Fruit fly (Drosophila melanogaster) whole organism: ENCODE data around the gene Prps.

ENCODE experiments used
- CG8478 ChIP-seq: fragments of >200 bp; optimal IDR thresholded peaks from 2 replicates; lab custom pipeline; 2018; ENCODE audit warnings: inconsistent platforms
- Dll ChIP-seq: fragments of >200 bp; optimal IDR thresholded peaks from 2 replicates; lab custom pipeline; 2017
- EcR ChIP-seq, 2 experiments: fragments of >200 bp; optimal IDR thresholded peaks; 2 replicates each; lab custom pipeline; 2017; ENCODE audit warnings: missing biosample characterization in 2 of 2, missing genetic modification characterization in 2 of 2, missing genetic modification reagents in 2 of 2
- pan ChIP-seq: fragments of >200 bp; optimal IDR thresholded peaks from 2 replicates; lab custom pipeline; 2017
- psq ChIP-seq: fragments of >200 bp; optimal IDR thresholded peaks from 2 replicates; lab custom pipeline; 2017
- usp ChIP-seq: fragments of >200 bp; optimal IDR thresholded peaks from 2 replicates; lab custom pipeline; 2017; ENCODE audit warnings: missing biosample characterization, missing genetic modification characterization, mixed read lengths

DNA sequence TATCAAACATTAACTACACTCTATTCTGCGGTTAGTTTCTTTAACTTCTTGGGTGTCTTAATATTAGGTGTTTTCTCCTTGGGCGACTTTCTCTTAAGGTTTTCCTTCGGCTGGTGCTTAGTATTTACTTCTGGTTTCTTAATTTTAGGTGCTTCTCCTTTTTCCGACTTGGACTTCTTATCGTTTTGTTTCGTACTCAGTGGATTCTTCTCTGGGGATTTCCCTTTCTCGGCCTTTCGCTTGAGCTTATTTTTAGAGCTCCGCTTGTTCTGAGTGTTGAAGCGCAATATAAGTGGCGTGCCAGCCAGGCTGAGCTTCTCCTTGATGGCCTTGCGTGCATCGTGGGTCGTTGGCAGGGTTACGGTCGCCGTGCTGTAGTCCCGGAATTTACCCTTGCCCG lies 21.3 kb upstream of the Prps start:
- TF ChIP-seq pan: no peak
- no peak for TF ChIP-seq CG8478 (lab: Kevin White, UChicago)
- TF ChIP-seq EcR (GFP tag; optimal IDR thresholded peaks at IDR 0.05; lab: Kevin White, UChicago): no peak
- no peak for TF ChIP-seq usp (GFP tag; lab: Kevin White, UChicago)
- TF ChIP-seq psq (lab: Kevin White, UChicago): no peak
- no peak for TF ChIP-seq Dll (lab: Kevin White, UChicago)
